Fruit fly (Drosophila melanogaster) whole organism, adult: ENCODE measurements around the gene dls.
A peak's percentile ranks its signal among the peaks of the same experiment; 100 is the strongest.

ENCODE experiments used
- CG11617 ChIP-seq: fragments of 200-800 bp; sonication (Bioruptor generic); optimal IDR thresholded peaks from 2 replicates; lab custom pipeline; 2017; ENCODE audit warnings: mild to moderate bottlenecking, missing biosample characterization, missing genetic modification reagents, missing genetic modification characterization
- CG12768 ChIP-seq: fragments of 200-800 bp; sonication (Bioruptor generic); optimal IDR thresholded peaks from 2 replicates; lab custom pipeline; 2017; ENCODE audit warnings: missing biosample characterization, missing genetic modification characterization, mild to moderate bottlenecking, moderate library complexity, missing genetic modification reagents
- CG14711 ChIP-seq: fragments of 200-800 bp; sonication (Bioruptor generic); optimal IDR thresholded peaks from 2 replicates; lab custom pipeline; 2018; ENCODE audit warnings: missing biosample characterization, mild to moderate bottlenecking, missing genetic modification characterization, moderate library complexity
- CG1620 ChIP-seq: fragments of 200-800 bp; sonication (Bioruptor generic); optimal IDR thresholded peaks from 2 replicates; lab custom pipeline; 2016; ENCODE audit warnings: missing biosample characterization, missing genetic modification characterization
- CG33017 ChIP-seq: fragments of 200-800 bp; sonication (Bioruptor generic); optimal IDR thresholded peaks from 2 replicates; lab custom pipeline; 2018; ENCODE audit warnings: missing biosample characterization, mild to moderate bottlenecking, missing genetic modification characterization, moderate library complexity
- CG5204 ChIP-seq: fragments of 200-800 bp; sonication (Bioruptor generic); optimal IDR thresholded peaks from 2 replicates; lab custom pipeline; 2016; ENCODE audit warnings: missing biosample characterization, missing genetic modification characterization
- CG7045 ChIP-seq: fragments of 200-800 bp; sonication (Bioruptor generic); optimal IDR thresholded peaks from 2 replicates; lab custom pipeline; 2017; ENCODE audit warnings: missing biosample characterization, mild to moderate bottlenecking, missing genetic modification characterization
- CG7101 ChIP-seq: fragments of 200-800 bp; sonication (Bioruptor generic); optimal IDR thresholded peaks from 2 replicates; lab custom pipeline; 2018; ENCODE audit warnings: missing biosample characterization, mild to moderate bottlenecking, missing genetic modification characterization, moderate library complexity
- Clk ChIP-seq: fragments of 200-800 bp; sonication (Bioruptor generic); optimal IDR thresholded peaks from 2 replicates; lab custom pipeline; 2017; ENCODE audit warnings: missing biosample characterization, missing genetic modification characterization
- Crg-1 ChIP-seq: fragments of 200-800 bp; sonication (Bioruptor generic); optimal IDR thresholded peaks from 2 replicates; lab custom pipeline; 2016; ENCODE audit warnings: missing biosample characterization, missing genetic modification characterization
- Hr96 ChIP-seq: fragments of 200-800 bp; sonication (Bioruptor generic); optimal IDR thresholded peaks from 2 replicates; lab custom pipeline; 2016; ENCODE audit warnings: missing biosample characterization, missing genetic modification characterization
- Mnt ChIP-seq: fragments of 200-800 bp; sonication (Bioruptor generic); optimal IDR thresholded peaks from 2 replicates; lab custom pipeline; 2016; ENCODE audit warnings: missing biosample characterization, mild to moderate bottlenecking, missing genetic modification characterization
- bab1 ChIP-seq: fragments of 200-800 bp; sonication (Bioruptor generic); optimal IDR thresholded peaks from 3 replicates; lab custom pipeline; 2019; ENCODE audit warnings: missing biosample characterization, mild to moderate bottlenecking, missing genetic modification characterization, moderate library complexity
- cic ChIP-seq: fragments of 200-800 bp; sonication (Bioruptor generic); optimal IDR thresholded peaks from 2 replicates; lab custom pipeline; 2017; ENCODE audit warnings: missing biosample characterization, mild to moderate bottlenecking, missing genetic modification characterization, moderate library complexity
- cnc ChIP-seq, 2 experiments: fragments of >200 bp; optimal IDR thresholded peaks; 2 replicates each; lab custom pipeline; 2017
- kay ChIP-seq: fragments of 200-800 bp; sonication (Bioruptor generic); peaks from one replicate; lab custom pipeline; 2016; ENCODE audit warnings: missing biosample characterization, missing genetic modification characterization, borderline replicate concordance
- ovo ChIP-seq: fragments of 200-800 bp; sonication (Bioruptor generic); optimal IDR thresholded peaks from 2 replicates; lab custom pipeline; 2016; ENCODE audit warnings: missing biosample characterization, missing genetic modification characterization
- pad ChIP-seq: fragments of 200-800 bp; sonication (Bioruptor generic); optimal IDR thresholded peaks from 3 replicates; lab custom pipeline; 2017; ENCODE audit warnings: missing biosample characterization, missing genetic modification characterization, mild to moderate bottlenecking, moderate library complexity, missing genetic modification reagents
- tj ChIP-seq: fragments of 200-800 bp; sonication (Bioruptor generic); optimal IDR thresholded peaks from 3 replicates; lab custom pipeline; 2017; ENCODE audit warnings: missing biosample characterization, mild to moderate bottlenecking, missing genetic modification characterization, moderate library complexity
- toe ChIP-seq: fragments of 200-800 bp; sonication (Bioruptor generic); optimal IDR thresholded peaks from 2 replicates; lab custom pipeline; 2016; ENCODE audit warnings: missing biosample characterization, missing genetic modification characterization

The dls gene

dm6 chr3L:16164150-16165039 is 36.7 kb upstream of the dls start, which contains the start of gene CG5151:
Gene CG5151, minus strand, starts transcription at chr3L:16164701.
- peak; percentile 24 for TF ChIP-seq bab1 (GFP tag; lab: Kevin White, UChicago)
- TF ChIP-seq Crg-1 (GFP tag; lab: Kevin White, UChicago): peak; percentile 2
- TF ChIP-seq cic (GFP tag; lab: Kevin White, UChicago): peak; percentile 68
- peak; percentile 21 for TF ChIP-seq CG12768 (GFP tag; lab: Kevin White, UChicago)
- peak; percentile 5 for TF ChIP-seq CG14711 (tag; lab: Kevin White, UChicago)
- no peak for TF ChIP-seq pad
- TF ChIP-seq Mnt (GFP tag; lab: Kevin White, UChicago): peak; percentile 48
- TF ChIP-seq toe (GFP tag; lab: Kevin White, UChicago): no peak
- no peak for TF ChIP-seq ovo (GFP tag; lab: Kevin White, UChicago)
- peak; percentile 32 for TF ChIP-seq kay (GFP tag; lab: Kevin White, UChicago)
- no peak for TF ChIP-seq CG1620
- TF ChIP-seq cnc (optimal IDR thresholded peaks at IDR 0.05; lab: Kevin White, UChicago): no peak
- no peak for TF ChIP-seq Clk (GFP tag; lab: Kevin White, UChicago)
- TF ChIP-seq Hr96 (GFP tag; lab: Kevin White, UChicago): no peak
- TF ChIP-seq CG7101 (tag; lab: Kevin White, UChicago): peak; percentile 32
- TF ChIP-seq CG7045 (GFP tag; lab: Kevin White, UChicago): peak; percentile 16
- peak; percentile 21 for TF ChIP-seq CG11617 (GFP tag; lab: Kevin White, UChicago)
- TF ChIP-seq CG5204 (GFP tag; lab: Kevin White, UChicago): no peak
- peak; percentile 53 for TF ChIP-seq tj
- TF ChIP-seq CG33017 (tag; lab: Kevin White, UChicago): peak; percentile 73

- TF ChIP-seq tj (peak; percentile 17), pad (no peak), Hr96 (GFP tag; lab: Kevin White, UChicago) (no peak), kay (GFP tag; lab: Kevin White, UChicago) (peak; percentile 84), CG5204 (GFP tag; lab: Kevin White, UChicago) (no peak), cic (GFP tag; lab: Kevin White, UChicago) (no peak), CG14711 (tag; lab: Kevin White, UChicago) (peak; percentile 0), CG12768 (GFP tag; lab: Kevin White, UChicago) (peak; percentile 27), bab1 (GFP tag; lab: Kevin White, UChicago) (peak; percentile 8), cnc (optimal IDR thresholded peaks at IDR 0.05; lab: Kevin White, UChicago) (no peak), Crg-1 (GFP tag; lab: Kevin White, UChicago) (no peak)
Observed at dm6 chr3L:16165356-16166168, 35.6 kb upstream of the dls start.

DNA sequence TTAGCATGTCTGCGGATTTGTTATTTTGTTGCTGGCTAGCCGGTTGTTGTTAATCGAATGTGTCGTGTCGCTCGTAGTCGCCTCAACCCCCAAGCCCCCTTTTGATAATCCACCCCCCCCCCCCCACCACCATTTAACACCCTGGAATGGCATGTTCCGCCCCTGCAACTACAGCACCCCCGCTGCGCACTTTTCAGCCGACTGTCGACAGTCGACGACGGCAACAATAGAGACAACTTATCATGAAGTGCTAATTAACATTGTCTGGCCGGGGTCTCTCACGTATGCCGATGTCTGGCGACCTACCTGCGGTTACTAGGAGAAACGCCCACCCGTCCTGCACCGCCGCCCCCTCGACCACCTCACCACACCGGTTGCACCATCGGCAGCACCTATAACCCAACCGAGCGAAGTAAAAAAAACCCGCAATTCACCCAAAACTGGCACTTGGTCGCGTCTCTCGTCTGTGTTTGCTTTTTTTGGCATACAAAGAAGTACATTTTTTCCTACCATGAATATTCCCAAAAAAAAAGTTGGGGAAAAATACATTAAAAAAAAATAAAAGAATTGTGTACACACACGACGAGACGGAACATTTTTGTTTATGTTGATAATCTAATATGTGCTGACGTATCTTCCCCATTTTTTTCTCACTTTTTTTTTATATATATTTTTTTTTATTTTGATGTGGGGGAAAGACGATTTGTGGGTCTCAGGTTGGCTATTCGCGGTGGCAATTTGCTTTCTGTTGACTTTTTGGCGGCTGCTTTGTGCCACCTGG is 34.7 kb upstream of the dls start:
- TF ChIP-seq CG7045 (GFP tag; lab: Kevin White, UChicago) (no peak), CG1620 (no peak), toe (GFP tag; lab: Kevin White, UChicago) (no peak), Hr96 (GFP tag; lab: Kevin White, UChicago) (peak; percentile 17), tj (peak; percentile 65)

DNA sequence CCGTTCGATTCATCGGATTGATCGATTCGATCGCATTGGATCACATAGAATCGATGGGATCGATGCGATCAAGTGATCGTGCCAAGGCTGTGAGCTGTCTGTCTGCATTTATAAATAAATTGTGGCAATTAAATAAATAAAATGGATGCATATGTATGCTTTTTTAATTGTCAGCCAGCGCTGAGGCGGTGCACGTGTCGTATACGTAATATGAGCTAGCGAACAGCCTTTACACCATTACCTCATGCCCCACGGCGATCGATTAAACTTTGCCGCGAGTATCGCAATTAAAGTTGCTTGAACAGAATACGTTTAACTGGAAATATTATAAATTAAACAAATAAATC is 34.2 kb upstream of the dls start:
- TF ChIP-seq kay (GFP tag; lab: Kevin White, UChicago): peak; percentile 52
- TF ChIP-seq CG7045 (GFP tag; lab: Kevin White, UChicago): no peak
- peak; percentile 11 for TF ChIP-seq CG5204 (GFP tag; lab: Kevin White, UChicago)

DNA sequence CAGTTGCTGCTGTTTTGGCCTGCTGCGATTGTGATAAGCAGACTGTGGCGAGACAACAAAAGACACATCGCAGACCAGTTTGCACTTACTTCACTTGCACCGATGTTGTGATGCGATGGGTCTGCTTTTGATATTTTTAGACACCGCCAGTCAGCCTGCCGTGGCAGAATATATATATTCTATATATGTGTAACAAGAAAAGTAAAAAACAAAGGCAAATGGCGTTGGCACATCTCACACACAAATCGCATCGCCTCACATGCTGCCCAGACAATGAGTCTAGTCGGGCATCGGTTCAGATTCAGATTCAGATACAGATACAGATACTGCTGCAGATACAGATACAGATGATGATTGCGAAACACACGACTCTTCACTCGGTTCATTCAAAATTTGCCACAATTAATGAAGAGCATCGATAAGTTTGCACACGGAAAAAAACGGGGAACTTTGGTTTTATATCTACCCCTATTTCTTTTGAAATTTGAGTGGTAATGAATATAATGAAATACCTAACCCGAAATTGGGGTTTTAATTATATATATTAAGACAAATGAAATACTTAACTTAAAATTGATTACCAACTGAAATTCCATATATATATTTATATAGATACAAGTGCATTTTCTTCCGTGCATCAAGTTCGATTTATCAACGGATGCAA is 33.3 kb upstream of the dls start:
- TF ChIP-seq CG7045 (GFP tag; lab: Kevin White, UChicago): no peak
- TF ChIP-seq CG12768 (GFP tag; lab: Kevin White, UChicago): no peak
- TF ChIP-seq CG14711 (tag; lab: Kevin White, UChicago): no peak
- no peak for TF ChIP-seq CG11617 (GFP tag; lab: Kevin White, UChicago)
- no peak for TF ChIP-seq tj
- no peak for TF ChIP-seq kay (GFP tag; lab: Kevin White, UChicago)
- no peak for TF ChIP-seq bab1 (GFP tag; lab: Kevin White, UChicago)
- no peak for TF ChIP-seq CG1620
- no peak for TF ChIP-seq Mnt (GFP tag; lab: Kevin White, UChicago)
- no peak for TF ChIP-seq ovo (GFP tag; lab: Kevin White, UChicago)
